Fruit fly (Drosophila melanogaster) S2 (cell line): ENCODE results near the gene KP78b.

Experiments used
- CG8478 ChIP-seq: fragments of >200 bp; optimal IDR thresholded peaks from 2 replicates; lab custom pipeline; 2018
- CTCF ChIP-seq, 2 experiments: fragments of >200 bp; optimal IDR thresholded peaks; 2 replicates each; lab custom pipeline; 2018

DNA sequence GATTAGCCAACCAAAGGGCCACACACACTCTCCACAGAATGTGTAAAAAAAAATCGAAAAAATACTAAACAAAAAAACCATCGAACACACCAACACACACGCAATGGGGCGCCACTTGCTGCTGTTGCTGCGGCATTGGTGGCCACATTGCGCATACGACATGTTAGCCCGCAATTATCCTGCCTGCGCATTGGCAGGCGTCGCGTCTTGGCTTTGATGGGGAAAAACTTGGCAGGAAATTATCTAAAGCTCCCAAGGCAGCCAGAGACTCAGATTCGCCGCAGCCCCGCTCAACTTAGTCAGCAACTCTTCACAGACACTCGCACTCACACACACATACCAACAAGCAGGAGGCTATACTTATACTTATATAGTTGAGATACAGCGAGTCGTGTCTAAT, 15.8 kb downstream of the KP78b start:
- TF ChIP-seq CG8478 (lab: Kevin White, UChicago) (no peak), CTCF (optimal IDR thresholded peaks at IDR 0.05; lab: Kevin White, UChicago) (no peak)
